Fruit fly (Drosophila melanogaster) whole organism, embryonic: Measurements from ENCODE around the gene amon.

Experiments used
- Atf6 ChIP-seq: fragments of 200-800 bp; sonication (Bioruptor generic); IDR thresholded peaks from 2 replicates; pipeline ENCODE4 v1.3.6; 2022; ENCODE audit warnings: missing biosample characterization, missing genetic modification characterization
- Bteb2 ChIP-seq: fragments of 200-800 bp; sonication (Bioruptor generic); optimal IDR thresholded peaks from 2 replicates; lab custom pipeline; 2016; ENCODE audit warnings: missing biosample characterization, missing genetic modification characterization
- CG12391 ChIP-seq: fragments of 200-800 bp; sonication (Bioruptor generic); optimal IDR thresholded peaks from 3 replicates; lab custom pipeline; 2018; ENCODE audit warnings: missing biosample characterization, mild to moderate bottlenecking, missing genetic modification characterization, moderate library complexity
- CG12744 ChIP-seq: fragments of 200-800 bp; sonication (Bioruptor generic); optimal IDR thresholded peaks from 2 replicates; lab custom pipeline; 2016; ENCODE audit warnings: missing biosample characterization, missing genetic modification characterization
- CG15011 ChIP-seq: fragments of 200-800 bp; sonication (Bioruptor generic); optimal IDR thresholded peaks from 3 replicates; lab custom pipeline; 2018; ENCODE audit warnings: missing biosample characterization, mild to moderate bottlenecking, missing genetic modification characterization
- CG15514 ChIP-seq: fragments of 200-800 bp; sonication (Bioruptor generic); optimal IDR thresholded peaks from 3 replicates; lab custom pipeline; 2017; ENCODE audit warnings: missing biosample characterization, missing genetic modification characterization, mild to moderate bottlenecking, moderate library complexity, missing genetic modification reagents
- CG15601 ChIP-seq: fragments of 200-800 bp; sonication (Bioruptor generic); optimal IDR thresholded peaks from 3 replicates; lab custom pipeline; 2019; ENCODE audit warnings: missing biosample characterization, mild to moderate bottlenecking, missing genetic modification characterization, moderate library complexity
- CG16815 ChIP-seq: fragments of 200-800 bp; sonication (Bioruptor generic); optimal IDR thresholded peaks from 3 replicates; lab custom pipeline; 2017; ENCODE audit warnings: missing biosample characterization, mild to moderate bottlenecking, missing genetic modification characterization
- CG17385 ChIP-seq: fragments of 200-800 bp; sonication (Bioruptor generic); optimal IDR thresholded peaks from 3 replicates; lab custom pipeline; 2018; ENCODE audit warnings: missing biosample characterization, mild to moderate bottlenecking, missing genetic modification characterization
- CG2875 ChIP-seq: fragments of 200-800 bp; sonication (Bioruptor generic); optimal IDR thresholded peaks from 2 replicates; lab custom pipeline; 2017; ENCODE audit warnings: missing biosample characterization, mild to moderate bottlenecking, missing genetic modification characterization, missing genetic modification reagents
- CG30403 ChIP-seq: fragments of 200-800 bp; sonication (Bioruptor generic); optimal IDR thresholded peaks from 3 replicates; lab custom pipeline; 2016; ENCODE audit warnings: missing biosample characterization, missing genetic modification characterization
- CG32767 ChIP-seq: fragments of 200-800 bp; sonication (Bioruptor generic); IDR thresholded peaks from 2 replicates; pipeline ENCODE4 v1.3.6; 2022; ENCODE audit warnings: missing biosample characterization, missing genetic modification characterization
- CG32772 ChIP-seq: fragments of 200-800 bp; sonication (Bioruptor generic); IDR thresholded peaks from 2 replicates; pipeline ENCODE4 v1.3.6; 2022; ENCODE audit warnings: missing biosample characterization, missing genetic modification characterization
- CG4424 ChIP-seq: fragments of 200-800 bp; sonication (Bioruptor generic); optimal IDR thresholded peaks from 3 replicates; lab custom pipeline; 2016; ENCODE audit warnings: missing biosample characterization, missing genetic modification characterization
- CG6791 ChIP-seq: fragments of 200-800 bp; sonication (Bioruptor generic); IDR thresholded peaks from 3 replicates; pipeline ENCODE4 v1.3.6; 2022; ENCODE audit warnings: missing biosample characterization, missing genetic modification characterization; ENCODE audit not compliant: partially characterized antibody
- CG7271 ChIP-seq: fragments of 200-800 bp; sonication (Bioruptor generic); optimal IDR thresholded peaks from 2 replicates; lab custom pipeline; 2018; ENCODE audit warnings: missing biosample characterization, mild to moderate bottlenecking, missing genetic modification characterization, moderate library complexity
- CG7556 ChIP-seq: fragments of 200-800 bp; sonication (Bioruptor generic); optimal IDR thresholded peaks from 2 replicates; lab custom pipeline; 2017; ENCODE audit warnings: missing biosample characterization, mild to moderate bottlenecking, missing genetic modification characterization
- CG8089 ChIP-seq: fragments of 200-800 bp; sonication (Bioruptor generic); optimal IDR thresholded peaks from 3 replicates; lab custom pipeline; 2016; ENCODE audit warnings: missing biosample characterization, missing genetic modification characterization
- CG8281 ChIP-seq: fragments of 200-800 bp; sonication (Bioruptor generic); optimal IDR thresholded peaks from 2 replicates; lab custom pipeline; 2018; ENCODE audit warnings: missing biosample characterization, mild to moderate bottlenecking, missing genetic modification characterization, moderate library complexity
- CG9797 ChIP-seq: fragments of 200-800 bp; sonication (Bioruptor generic); optimal IDR thresholded peaks from 3 replicates; lab custom pipeline; 2018; ENCODE audit warnings: missing biosample characterization, mild to moderate bottlenecking, missing genetic modification characterization
- Camta ChIP-seq: fragments of 200-800 bp; sonication (Bioruptor generic); optimal IDR thresholded peaks from 2 replicates; lab custom pipeline; 2016; ENCODE audit warnings: missing biosample characterization, missing genetic modification characterization
- Dip2 ChIP-seq: fragments of 200-800 bp; sonication (Bioruptor generic); IDR thresholded peaks from 2 replicates; pipeline ENCODE4 v1.3.6; 2022; ENCODE audit warnings: missing biosample characterization, missing genetic modification characterization
- GATAe ChIP-seq: fragments of 200-800 bp; sonication (Bioruptor generic); conservative IDR thresholded peaks from 2 replicates; pipeline ENCODE4 v1.3.6; 2022; ENCODE audit warnings: missing biosample characterization, missing genetic modification characterization
- HLHmδ ChIP-seq: fragments of 200-800 bp; sonication (Bioruptor generic); optimal IDR thresholded peaks from 2 replicates; lab custom pipeline; 2018; ENCODE audit warnings: missing biosample characterization, mild to moderate bottlenecking, missing genetic modification characterization, moderate library complexity
- HmgD ChIP-seq: fragments of 200-800 bp; sonication (Bioruptor generic); optimal IDR thresholded peaks from 3 replicates; lab custom pipeline; 2016; ENCODE audit warnings: missing biosample characterization, missing genetic modification characterization
- Lhr ChIP-seq: fragments of 200-800 bp; sonication (Bioruptor generic); optimal IDR thresholded peaks from 3 replicates; lab custom pipeline; 2017; ENCODE audit warnings: mild to moderate bottlenecking, missing biosample characterization, missing genetic modification reagents, missing genetic modification characterization
- NC2β ChIP-seq: fragments of 200-800 bp; sonication (Bioruptor generic); optimal IDR thresholded peaks from 2 replicates; lab custom pipeline; 2016; ENCODE audit warnings: missing biosample characterization, missing genetic modification characterization
- Ptx1 ChIP-seq: fragments of 200-800 bp; sonication (Bioruptor generic); IDR thresholded peaks from 2 replicates; pipeline ENCODE4 v1.3.6; 2022; ENCODE audit warnings: missing biosample characterization, missing genetic modification characterization
- Ravus ChIP-seq: fragments of 200-800 bp; sonication (Bioruptor generic); IDR thresholded peaks from 2 replicates; pipeline ENCODE4 v1.3.6; 2022; ENCODE audit warnings: missing biosample characterization, missing genetic modification characterization
- Rx ChIP-seq: fragments of 200-800 bp; sonication (Bioruptor generic); IDR thresholded peaks from 2 replicates; pipeline ENCODE4 v1.3.6; 2022; ENCODE audit warnings: missing biosample characterization, missing genetic modification characterization
- Sox100B ChIP-seq: fragments of 200-800 bp; sonication (Bioruptor generic); optimal IDR thresholded peaks from 3 replicates; lab custom pipeline; 2018; ENCODE audit warnings: missing biosample characterization, mild to moderate bottlenecking, missing genetic modification characterization
- Vsx1 ChIP-seq: fragments of 200-800 bp; sonication (Bioruptor generic); optimal IDR thresholded peaks from 2 replicates; lab custom pipeline; 2017; ENCODE audit warnings: missing biosample characterization, mild to moderate bottlenecking, missing genetic modification characterization, missing genetic modification reagents
- aop ChIP-seq: fragments of 200-800 bp; sonication (Bioruptor generic); IDR thresholded peaks from 2 replicates; pipeline ENCODE4 v1.3.6; 2022; ENCODE audit warnings: missing biosample characterization, missing genetic modification characterization
- bcd ChIP-seq: fragments of 200-800 bp; sonication (Bioruptor generic); optimal IDR thresholded peaks from 2 replicates; lab custom pipeline; 2017; ENCODE audit warnings: missing biosample characterization, mild to moderate bottlenecking, missing genetic modification characterization
- ci ChIP-seq: fragments of 200-800 bp; sonication (Bioruptor generic); IDR thresholded peaks from 3 replicates; pipeline ENCODE4 v1.3.6; 2022; ENCODE audit warnings: missing biosample characterization, missing genetic modification characterization
- croc ChIP-seq: fragments of 200-800 bp; sonication (Bioruptor generic); conservative IDR thresholded peaks from 3 replicates; pipeline ENCODE4 v1.3.6; 2022; ENCODE audit warnings: missing biosample characterization, missing genetic modification characterization
- en ChIP-seq: fragments of 200-800 bp; sonication (Bioruptor generic); optimal IDR thresholded peaks from 2 replicates; lab custom pipeline; 2016; ENCODE audit warnings: missing biosample characterization, missing genetic modification characterization
- grau ChIP-seq: fragments of 200-800 bp; optimal IDR thresholded peaks from 3 replicates; lab custom pipeline; 2019; ENCODE audit warnings: missing biosample characterization, mild to moderate bottlenecking, missing genetic modification characterization, moderate library complexity
- gt ChIP-seq: fragments of 200-800 bp; sonication (Bioruptor generic); IDR thresholded peaks from 2 replicates; pipeline ENCODE4 v1.3.6; 2022; ENCODE audit warnings: missing biosample characterization, missing genetic modification characterization
- hkb ChIP-seq, 2 experiments: fragments of 200-800 bp in 1 of 2; fragments of >200 bp in 1 of 2; sonication (Bioruptor generic) in 1 of 2; IDR thresholded peaks in 1 of 2; optimal IDR thresholded peaks in 1 of 2; 2 replicates each; pipeline versions ENCODE4 v1.3.6 to Lab custom; 2017 to 2022; ENCODE audit warnings: missing biosample characterization in 1 of 2, missing genetic modification characterization in 1 of 2
- inv ChIP-seq: fragments of 200-800 bp; sonication (Bioruptor generic); IDR thresholded peaks from 2 replicates; pipeline ENCODE4 v1.3.6; 2022; ENCODE audit warnings: missing biosample characterization, missing genetic modification characterization; ENCODE audit not compliant: partially characterized antibody
- jing ChIP-seq: fragments of 200-800 bp; sonication (Bioruptor generic); optimal IDR thresholded peaks from 2 replicates; lab custom pipeline; 2018; ENCODE audit warnings: missing biosample characterization, mild to moderate bottlenecking, missing genetic modification characterization
- mld ChIP-seq: fragments of 200-800 bp; sonication (Bioruptor generic); IDR thresholded peaks from 3 replicates; pipeline ENCODE4 v1.3.6; 2022; ENCODE audit warnings: missing biosample characterization, missing genetic modification characterization; ENCODE audit not compliant: partially characterized antibody
- pfk ChIP-seq: fragments of 200-800 bp; sonication (Bioruptor generic); optimal IDR thresholded peaks from 2 replicates; lab custom pipeline; 2018; ENCODE audit warnings: missing biosample characterization, mild to moderate bottlenecking, missing genetic modification characterization, moderate library complexity
- phol ChIP-seq: fragments of 200-800 bp; sonication (Bioruptor generic); optimal IDR thresholded peaks from 3 replicates; lab custom pipeline; 2018; ENCODE audit warnings: missing biosample characterization, mild to moderate bottlenecking, missing genetic modification characterization, moderate library complexity
- pros ChIP-seq: fragments of 200-800 bp; sonication (Bioruptor generic); optimal IDR thresholded peaks from 3 replicates; lab custom pipeline; 2019; ENCODE audit warnings: missing biosample characterization, mild to moderate bottlenecking, missing genetic modification characterization, moderate library complexity
- rib ChIP-seq: fragments of 200-800 bp; sonication (Bioruptor generic); IDR thresholded peaks from 2 replicates; pipeline ENCODE4 v1.3.6; 2022; ENCODE audit warnings: missing biosample characterization, missing genetic modification characterization
- sug ChIP-seq: fragments of 200-800 bp; optimal IDR thresholded peaks from 2 replicates; lab custom pipeline; 2019; ENCODE audit warnings: missing biosample characterization, mild to moderate bottlenecking, missing genetic modification characterization, moderate library complexity
- trem ChIP-seq: fragments of 200-800 bp; optimal IDR thresholded peaks from 3 replicates; lab custom pipeline; 2019; ENCODE audit warnings: missing biosample characterization, mild to moderate bottlenecking, missing genetic modification characterization, moderate library complexity
- zen ChIP-seq: fragments of 200-800 bp; sonication (Bioruptor generic); optimal IDR thresholded peaks from 3 replicates; lab custom pipeline; 2018; ENCODE audit warnings: missing biosample characterization, mild to moderate bottlenecking, missing genetic modification characterization, moderate library complexity

Gene amon

dm6 chr3R:26714109-26714576 lies at the start of gene amon (continued):
- TF ChIP-seq hkb (optimal IDR thresholded peaks at IDR 0.05; lab: Kevin White, UChicago): no peak
- peak; percentile 99 for TF ChIP-seq hkb (GFP tag; IDR thresholded peaks at IDR 0.05; lab: Robert Waterston, UW)
- TF ChIP-seq CG7271 (tag; lab: Kevin White, UChicago): peak; percentile 63
- TF ChIP-seq grau: peak; percentile 97
- TF ChIP-seq rib: peak; percentile 99
- no peak for TF ChIP-seq inv (GFP tag; lab: Robert Waterston, UW)
- peak; percentile 42 for TF ChIP-seq CG9797 (GFP tag; lab: Kevin White, UChicago)
- peak; percentile 98 for TF ChIP-seq CG4424 (GFP tag; lab: Kevin White, UChicago)
- TF ChIP-seq ci (GFP tag; lab: Robert Waterston, UW): peak; percentile 99
- TF ChIP-seq Dip2 (GFP tag; lab: Robert Waterston, UW): peak; percentile 74
- TF ChIP-seq CG8281 (tag; lab: Kevin White, UChicago): peak; percentile 90
- TF ChIP-seq CG32772 (GFP tag; lab: Robert Waterston, UW): peak; percentile 98
- peak; percentile 99 for TF ChIP-seq Atf6 (GFP tag; lab: Robert Waterston, UW)
- TF ChIP-seq CG15601 (tag; lab: Kevin White, UChicago): peak; percentile 88
- TF ChIP-seq CG17385 (GFP tag; lab: Kevin White, UChicago): peak; percentile 95
- TF ChIP-seq HmgD (GFP tag; lab: Kevin White, UChicago): peak; percentile 97
- peak; percentile 98 for TF ChIP-seq Rx (GFP tag; lab: Robert Waterston, UW)
- TF ChIP-seq CG15011 (GFP tag; lab: Kevin White, UChicago): peak; percentile 98
- TF ChIP-seq croc: peak; percentile 92
- TF ChIP-seq NC2β: peak; percentile 94
- peak; percentile 97 for TF ChIP-seq CG32767 (GFP tag; lab: Robert Waterston, UW)
- TF ChIP-seq sug (tag; lab: Kevin White, UChicago): peak; percentile 98
- peak; percentile 97 for TF ChIP-seq Ravus
- TF ChIP-seq HLHmδ (GFP tag; lab: Kevin White, UChicago): no peak
- peak; percentile 97 for TF ChIP-seq en
- peak; percentile 97 for TF ChIP-seq CG12391 (tag; lab: Kevin White, UChicago)
- peak; percentile 97 for TF ChIP-seq jing (GFP tag; lab: Kevin White, UChicago)
- TF ChIP-seq GATAe (GFP tag; lab: Robert Waterston, UW): peak; percentile 93
- peak; percentile 90 for TF ChIP-seq Vsx1 (GFP tag; lab: Kevin White, UChicago)
- peak; percentile 87 for TF ChIP-seq zen (tag; lab: Kevin White, UChicago)
- TF ChIP-seq Lhr: peak; percentile 73
- TF ChIP-seq pros (GFP tag; lab: Kevin White, UChicago): peak; percentile 33
- peak; percentile 91 for TF ChIP-seq aop (GFP tag; lab: Robert Waterston, UW)
- TF ChIP-seq Camta (GFP tag; lab: Kevin White, UChicago): peak; percentile 96
- TF ChIP-seq CG7556: peak; percentile 99
- peak; percentile 68 for TF ChIP-seq pfk
- peak; percentile 98 for TF ChIP-seq CG12744
- TF ChIP-seq CG16815 (GFP tag; lab: Kevin White, UChicago): peak; percentile 95
- TF ChIP-seq Ptx1 (GFP tag; lab: Robert Waterston, UW): peak; percentile 99
- TF ChIP-seq CG30403 (GFP tag; lab: Kevin White, UChicago): peak; percentile 99
- TF ChIP-seq phol (tag; lab: Kevin White, UChicago): peak; percentile 95
- no peak for TF ChIP-seq mld (GFP tag; lab: Robert Waterston, UW)
- peak; percentile 93 for TF ChIP-seq CG2875 (GFP tag; lab: Kevin White, UChicago)
- no peak for TF ChIP-seq CG6791 (GFP tag; lab: Robert Waterston, UW)
- peak; percentile 94 for TF ChIP-seq gt (GFP tag; lab: Robert Waterston, UW)
- peak; percentile 98 for TF ChIP-seq Bteb2
- no peak for TF ChIP-seq Sox100B (GFP tag; lab: Kevin White, UChicago)
- peak; percentile 95 for TF ChIP-seq CG8089 (GFP tag; lab: Kevin White, UChicago)
- peak; percentile 99 for TF ChIP-seq bcd (GFP tag; lab: Kevin White, UChicago)
- peak; percentile 96 for TF ChIP-seq CG15514 (GFP tag; lab: Kevin White, UChicago)
- peak; percentile 69 for TF ChIP-seq trem
